Worm (Caenorhabditis elegans) whole organism, L4/young adult: ENCODE data around the gene dnj-15.

Source experiments
- W03F9.2 ChIP-seq: fragments of 150-350 bp; optimal IDR thresholded peaks from 2 replicates; lab custom pipeline; 2014; ENCODE audit warnings: missing biosample characterization, missing genetic modification characterization
- dao-5 ChIP-seq: sonication (generic microtip); optimal IDR thresholded peaks from 2 replicates; lab custom pipeline; 2016; ENCODE audit warnings: missing genotype, missing genetic modification characterization, moderate library complexity, missing compliant biosample characterization
- him-1 ChIP-seq: sonication (generic microtip); optimal IDR thresholded peaks from 2 replicates; lab custom pipeline; 2016; ENCODE audit warnings: missing genotype, missing genetic modification reagents, missing genetic modification characterization, missing compliant biosample characterization

ce11 chrIV:4219983-4220382 lies 43.8 kb downstream of the dnj-15 start, which contains the start of gene F30B5.11:
- TF ChIP-seq him-1 (tag; lab: Kevin White, UChicago) (no peak), W03F9.2 (tag; lab: Kevin White, UChicago) (no peak), dao-5 (tag; lab: Kevin White, UChicago) (no peak)
